Fruit fly (Drosophila melanogaster) whole organism, embryonic: Measurements from ENCODE around the gene CG6938.
A peak's percentile ranks its signal among the peaks of the same experiment; 100 is the strongest.

Source experiments
- CG10565 ChIP-seq: fragments of 200-800 bp; sonication (Bioruptor generic); optimal IDR thresholded peaks from 3 replicates; lab custom pipeline; 2016; ENCODE audit warnings: missing biosample characterization, mild to moderate bottlenecking, missing genetic modification characterization
- CG11247 ChIP-seq: fragments of 200-800 bp; sonication (Bioruptor generic); IDR thresholded peaks from 2 replicates; pipeline ENCODE4 v1.3.6; 2022; ENCODE audit warnings: missing biosample characterization, missing genetic modification characterization
- CG11456 ChIP-seq: fragments of 200-800 bp; sonication (Bioruptor generic); IDR thresholded peaks from 3 replicates; pipeline ENCODE4 v1.3.6; 2022; ENCODE audit warnings: missing biosample characterization, missing genetic modification characterization
- CG12299 ChIP-seq: fragments of 200-800 bp; sonication (Bioruptor generic); optimal IDR thresholded peaks from 2 replicates; lab custom pipeline; 2018; ENCODE audit warnings: missing biosample characterization, mild to moderate bottlenecking, missing genetic modification characterization
- CG13894 ChIP-seq: fragments of 200-800 bp; sonication (Bioruptor generic); optimal IDR thresholded peaks from 3 replicates; lab custom pipeline; 2018; ENCODE audit warnings: missing biosample characterization, mild to moderate bottlenecking, missing genetic modification characterization, moderate library complexity
- CG14441 ChIP-seq: fragments of 200-800 bp; sonication (Bioruptor generic); IDR thresholded peaks from 2 replicates; pipeline ENCODE4 v1.3.6; 2022; ENCODE audit warnings: missing biosample characterization, missing genetic modification characterization
- CG15696 ChIP-seq: fragments of 200-800 bp; sonication (Bioruptor generic); optimal IDR thresholded peaks from 2 replicates; lab custom pipeline; 2019; ENCODE audit warnings: missing biosample characterization, mild to moderate bottlenecking, missing genetic modification characterization, moderate library complexity
- CG17359 ChIP-seq: fragments of 200-800 bp; sonication (Bioruptor generic); optimal IDR thresholded peaks from 3 replicates; lab custom pipeline; 2018; ENCODE audit warnings: missing biosample characterization, mild to moderate bottlenecking, missing genetic modification characterization, moderate library complexity
- CG2129 ChIP-seq: fragments of 200-800 bp; sonication (Bioruptor generic); IDR thresholded peaks from 2 replicates; pipeline ENCODE4 v1.3.6; 2022; ENCODE audit warnings: missing biosample characterization, missing genetic modification characterization; ENCODE audit not compliant: partially characterized antibody
- CG2889 ChIP-seq: fragments of 200-800 bp; sonication (Bioruptor generic); IDR thresholded peaks from 3 replicates; pipeline ENCODE4 v1.3.6; 2022; ENCODE audit warnings: missing biosample characterization, missing genetic modification characterization
- CG32532 ChIP-seq: fragments of 200-800 bp; sonication (Bioruptor generic); IDR thresholded peaks from 2 replicates; pipeline ENCODE4 v1.3.6; 2022; ENCODE audit warnings: missing biosample characterization, missing genetic modification characterization
- CG3847 ChIP-seq: fragments of 200-800 bp; sonication (Bioruptor generic); IDR thresholded peaks from 2 replicates; pipeline ENCODE4 v1.3.6; 2022; ENCODE audit warnings: missing biosample characterization, missing genetic modification characterization
- Chrac-16 ChIP-seq: fragments of 200-800 bp; sonication (Bioruptor generic); optimal IDR thresholded peaks from 3 replicates; lab custom pipeline; 2016; ENCODE audit warnings: missing biosample characterization, missing genetic modification characterization
- Doc3 ChIP-seq: fragments of 200-800 bp; sonication (Bioruptor generic); IDR thresholded peaks from 3 replicates; pipeline ENCODE4 v1.3.6; 2022; ENCODE audit warnings: missing biosample characterization, missing genetic modification characterization; ENCODE audit not compliant: partially characterized antibody
- Fer2 ChIP-seq: fragments of 200-800 bp; sonication (Bioruptor generic); optimal IDR thresholded peaks from 2 replicates; lab custom pipeline; 2018; ENCODE audit warnings: missing biosample characterization, mild to moderate bottlenecking, missing genetic modification characterization, moderate library complexity
- Gug ChIP-seq: fragments of 200-800 bp; sonication (Bioruptor generic); IDR thresholded peaks from 4 replicates; pipeline ENCODE4 v1.3.6; 2022; ENCODE audit warnings: missing biosample characterization, missing genetic modification characterization
- HLH4C ChIP-seq: fragments of 200-800 bp; sonication (Bioruptor generic); IDR thresholded peaks from 3 replicates; pipeline ENCODE4 v1.3.6; 2022; ENCODE audit warnings: missing biosample characterization, missing genetic modification characterization; ENCODE audit not compliant: partially characterized antibody
- HmgZ ChIP-seq: fragments of 200-800 bp; sonication (Bioruptor generic); optimal IDR thresholded peaks from 2 replicates; lab custom pipeline; 2018; ENCODE audit warnings: missing biosample characterization, mild to moderate bottlenecking, missing genetic modification characterization
- MESR4 ChIP-seq: fragments of 200-800 bp; sonication (Bioruptor generic); optimal IDR thresholded peaks from 2 replicates; lab custom pipeline; 2018; ENCODE audit warnings: missing biosample characterization, mild to moderate bottlenecking, missing genetic modification characterization, moderate library complexity
- Med ChIP-seq: fragments of 200-800 bp; sonication (Bioruptor generic); peaks from one replicate; lab custom pipeline; 2016; ENCODE audit warnings: missing biosample characterization, missing genetic modification characterization, mild to moderate bottlenecking, inconsistent platforms, moderate library complexity
- NC2β ChIP-seq: fragments of 200-800 bp; sonication (Bioruptor generic); optimal IDR thresholded peaks from 2 replicates; lab custom pipeline; 2016; ENCODE audit warnings: missing biosample characterization, missing genetic modification characterization
- NFAT ChIP-seq: fragments of 200-800 bp; sonication (Bioruptor generic); IDR thresholded peaks from 2 replicates; pipeline ENCODE4 v1.3.6; 2022; ENCODE audit warnings: missing biosample characterization, missing genetic modification characterization
- Rfx ChIP-seq: fragments of 200-800 bp; sonication (Bioruptor generic); IDR thresholded peaks from 2 replicates; pipeline ENCODE4 v1.3.6; 2022; ENCODE audit warnings: missing biosample characterization, missing genetic modification characterization
- Scr ChIP-seq: fragments of 200-800 bp; sonication (Bioruptor generic); IDR thresholded peaks from 2 replicates; pipeline ENCODE4 v1.3.6; 2022; ENCODE audit warnings: missing biosample characterization, missing genetic modification characterization; ENCODE audit not compliant: partially characterized antibody
- Sox100B ChIP-seq: fragments of 200-800 bp; sonication (Bioruptor generic); optimal IDR thresholded peaks from 3 replicates; lab custom pipeline; 2018; ENCODE audit warnings: missing biosample characterization, mild to moderate bottlenecking, missing genetic modification characterization
- Xbp1 ChIP-seq: fragments of 200-800 bp; sonication (Bioruptor generic); optimal IDR thresholded peaks from 3 replicates; lab custom pipeline; 2016; ENCODE audit warnings: missing biosample characterization, mild to moderate bottlenecking, missing genetic modification characterization
- ap ChIP-seq: fragments of 200-800 bp; sonication (Bioruptor generic); IDR thresholded peaks from 2 replicates; pipeline ENCODE4 v1.3.6; 2022; ENCODE audit warnings: missing biosample characterization, missing genetic modification characterization
- ato ChIP-seq: fragments of 200-800 bp; sonication (Bioruptor generic); IDR thresholded peaks from 2 replicates; pipeline ENCODE4 v1.3.6; 2022; ENCODE audit warnings: missing biosample characterization, missing genetic modification characterization; ENCODE audit not compliant: partially characterized antibody
- bbx ChIP-seq: fragments of 200-800 bp; sonication (Bioruptor generic); IDR thresholded peaks from 2 replicates; pipeline ENCODE4 v1.3.6; 2022; ENCODE audit warnings: missing biosample characterization, missing genetic modification characterization; ENCODE audit not compliant: partially characterized antibody
- bsh ChIP-seq, 2 experiments: fragments of 200-800 bp; sonication (Bioruptor generic); optimal IDR thresholded peaks; 2 replicates each; lab custom pipeline; 2017 to 2018; ENCODE audit warnings: mild to moderate bottlenecking in 2 of 2, missing biosample characterization in 2 of 2, missing genetic modification characterization in 2 of 2, moderate library complexity in 1 of 2
- cad ChIP-seq: fragments of >200 bp; optimal IDR thresholded peaks from 2 replicates; lab custom pipeline; 2017; ENCODE audit warnings: missing biosample characterization, missing genetic modification characterization
- cas ChIP-seq: fragments of 200-800 bp; sonication (Bioruptor generic); IDR thresholded peaks from 2 replicates; pipeline ENCODE4 v1.3.6; 2022; ENCODE audit warnings: missing biosample characterization, missing genetic modification characterization
- chinmo ChIP-seq: fragments of 200-800 bp; sonication (Bioruptor generic); IDR thresholded peaks from 4 replicates; pipeline ENCODE4 v1.3.6; 2022; ENCODE audit warnings: missing biosample characterization, missing genetic modification characterization; ENCODE audit not compliant: partially characterized antibody
- ci ChIP-seq: fragments of 200-800 bp; sonication (Bioruptor generic); IDR thresholded peaks from 3 replicates; pipeline ENCODE4 v1.3.6; 2022; ENCODE audit warnings: missing biosample characterization, missing genetic modification characterization
- dimm ChIP-seq: fragments of 200-800 bp; sonication (Bioruptor generic); IDR thresholded peaks from 2 replicates; pipeline ENCODE4 v1.3.6; 2022; ENCODE audit warnings: missing biosample characterization, missing genetic modification characterization
- disco-r ChIP-seq: fragments of 200-800 bp; sonication (Bioruptor generic); optimal IDR thresholded peaks from 2 replicates; lab custom pipeline; 2016; ENCODE audit warnings: missing biosample characterization, missing genetic modification characterization
- dm ChIP-seq: fragments of 200-800 bp; sonication (Bioruptor generic); optimal IDR thresholded peaks from 3 replicates; lab custom pipeline; 2016; ENCODE audit warnings: missing biosample characterization, missing genetic modification characterization
- gfzf ChIP-seq: fragments of 200-800 bp; sonication (Bioruptor generic); optimal IDR thresholded peaks from 2 replicates; lab custom pipeline; 2016; ENCODE audit warnings: missing biosample characterization, mild to moderate bottlenecking, missing genetic modification characterization, moderate library complexity
- grn ChIP-seq: fragments of 200-800 bp; sonication (Bioruptor generic); optimal IDR thresholded peaks from 3 replicates; lab custom pipeline; 2017; ENCODE audit warnings: missing biosample characterization, missing genetic modification characterization
- kay ChIP-seq: fragments of 200-800 bp; sonication (Bioruptor generic); optimal IDR thresholded peaks from 2 replicates; lab custom pipeline; 2016; ENCODE audit warnings: missing biosample characterization, missing genetic modification characterization
- knrl ChIP-seq: fragments of 200-800 bp; sonication (Bioruptor generic); IDR thresholded peaks from 3 replicates; pipeline ENCODE4 v1.3.6; 2022; ENCODE audit warnings: missing biosample characterization, missing genetic modification characterization; ENCODE audit not compliant: partially characterized antibody
- lilli ChIP-seq: fragments of 200-800 bp; sonication (Bioruptor generic); optimal IDR thresholded peaks from 3 replicates; lab custom pipeline; 2016; ENCODE audit warnings: missing biosample characterization, missing genetic modification characterization
- mam ChIP-seq: fragments of 200-800 bp; sonication (Bioruptor generic); optimal IDR thresholded peaks from 3 replicates; lab custom pipeline; 2016; ENCODE audit warnings: missing biosample characterization, missing genetic modification characterization
- mirr ChIP-seq: fragments of 200-800 bp; sonication (Bioruptor generic); optimal IDR thresholded peaks from 3 replicates; lab custom pipeline; 2018; ENCODE audit warnings: missing biosample characterization, mild to moderate bottlenecking, missing genetic modification characterization
- mld ChIP-seq: fragments of 200-800 bp; sonication (Bioruptor generic); IDR thresholded peaks from 3 replicates; pipeline ENCODE4 v1.3.6; 2022; ENCODE audit warnings: missing biosample characterization, missing genetic modification characterization; ENCODE audit not compliant: partially characterized antibody
- sisA ChIP-seq: fragments of 200-800 bp; sonication (Bioruptor generic); IDR thresholded peaks from 2 replicates; pipeline ENCODE4 v1.3.6; 2022; ENCODE audit warnings: missing biosample characterization, missing genetic modification characterization
- slou ChIP-seq: fragments of 200-800 bp; sonication (Bioruptor generic); optimal IDR thresholded peaks from 3 replicates; lab custom pipeline; 2016; ENCODE audit warnings: missing biosample characterization, missing genetic modification characterization
- sna ChIP-seq: fragments of 200-800 bp; sonication (Bioruptor generic); IDR thresholded peaks from 2 replicates; pipeline ENCODE4 v1.3.6; 2022; ENCODE audit warnings: missing biosample characterization, missing genetic modification characterization; ENCODE audit not compliant: partially characterized antibody
- trem ChIP-seq: fragments of 200-800 bp; optimal IDR thresholded peaks from 3 replicates; lab custom pipeline; 2019; ENCODE audit warnings: missing biosample characterization, mild to moderate bottlenecking, missing genetic modification characterization, moderate library complexity
- vnd ChIP-seq: fragments of 200-800 bp; sonication (Bioruptor generic); IDR thresholded peaks from 3 replicates; pipeline ENCODE4 v1.3.6; 2022; ENCODE audit warnings: missing biosample characterization, missing genetic modification characterization; ENCODE audit not compliant: partially characterized antibody

Gene CG6938

dm6 chr3L:11992960-11993359 lies 8.3 kb downstream of the CG6938 start, which contains the start of gene viaf (continued):
- TF ChIP-seq CG11247 (peak; percentile 25; the same call in 1 of the 2 replicates), mld (GFP tag; lab: Robert Waterston, UW) (peak; percentile 85; the same call in 1 of the 3 replicates), Gug (GFP tag; lab: Robert Waterston, UW) (peak; percentile 72; the same call in 3 of the 4 replicates), Scr (GFP tag; lab: Robert Waterston, UW) (peak; percentile 94), CG17359 (tag; lab: Kevin White, UChicago) (no peak), dm (GFP tag; lab: Kevin White, UChicago) (no peak), HmgZ (tag; lab: Kevin White, UChicago) (peak; percentile 70), Rfx (GFP tag; lab: Robert Waterston, UW) (peak; percentile 77), grn (no peak), dimm (no peak), mam (GFP tag; lab: Kevin White, UChicago) (peak; percentile 31), ato (GFP tag; lab: Robert Waterston, UW) (peak; percentile 86), disco-r (no peak), CG10565 (GFP tag; lab: Kevin White, UChicago) (no peak), Fer2 (peak; percentile 15), bbx (GFP tag; lab: Robert Waterston, UW) (peak; percentile 96), Sox100B (GFP tag; lab: Kevin White, UChicago) (no peak), kay (GFP tag; lab: Kevin White, UChicago) (peak; percentile 99), CG2129 (GFP tag; lab: Robert Waterston, UW) (peak; percentile 78), gfzf (GFP tag; lab: Kevin White, UChicago) (peak; percentile 8), ap (GFP tag; lab: Robert Waterston, UW) (0 out of 2 replicates have a peak, but pooled peaks have one; percentile 7), NC2β (GFP tag; lab: Kevin White, UChicago) (peak; percentile 6), cad (GFP tag; lab: Kevin White, UChicago) (no peak), CG11456 (GFP tag; lab: Robert Waterston, UW) (peak; percentile 62; the same call in 1 of the 3 replicates), lilli (GFP tag; lab: Kevin White, UChicago) (peak; percentile 61), CG13894 (tag; lab: Kevin White, UChicago) (no peak), vnd (GFP tag; lab: Robert Waterston, UW) (peak; percentile 95), Doc3 (GFP tag; lab: Robert Waterston, UW) (peak; percentile 91), mirr (GFP tag; lab: Kevin White, UChicago) (no peak), sisA (GFP tag; lab: Robert Waterston, UW) (peak; percentile 35; the same call in 1 of the 2 replicates), CG3847 (0 out of 2 replicates have a peak, but pooled peaks have one; percentile 29), chinmo (peak; percentile 83; the same call in 2 of the 4 replicates), cas (GFP tag; lab: Robert Waterston, UW) (peak; percentile 42; the same call in 1 of the 2 replicates), MESR4 (GFP tag; lab: Kevin White, UChicago) (peak; percentile 76), Med (GFP tag; lab: Kevin White, UChicago) (peak; percentile 83), CG12299 (tag; lab: Kevin White, UChicago) (peak; percentile 26), CG14441 (peak; percentile 30), HLH4C (GFP tag; lab: Robert Waterston, UW) (peak; percentile 86), Xbp1 (GFP tag; lab: Kevin White, UChicago) (peak; percentile 78), trem (tag; lab: Kevin White, UChicago) (peak; percentile 67), CG32532 (GFP tag; lab: Robert Waterston, UW) (peak; percentile 74), NFAT (peak; percentile 64), slou (GFP tag; lab: Kevin White, UChicago) (peak; percentile 27), knrl (peak; percentile 96), ci (GFP tag; lab: Robert Waterston, UW) (peak; percentile 76), CG2889 (GFP tag; lab: Robert Waterston, UW) (no peak), bsh (GFP tag; optimal IDR thresholded peaks at IDR 0.05; lab: Kevin White, UChicago) (no peak), Chrac-16 (GFP tag; lab: Kevin White, UChicago) (peak; percentile 53), sna (GFP tag; lab: Robert Waterston, UW) (peak; percentile 94), CG15696 (tag; lab: Kevin White, UChicago) (peak; percentile 45)
